Worm (Caenorhabditis elegans) whole organism, L1 larva: Measurements from ENCODE around the gene F21D9.1.
"Not testable (repeated sequence)": the region's sequence is repeated elsewhere in the genome, so short reads cannot be mapped to it uniquely, and the experiment has no call there.

Experiments
- ama-1 ChIP-seq: fragments of 150-350 bp; optimal IDR thresholded peaks from 2 replicates; lab custom pipeline; 2014
- nhr-12 ChIP-seq: sonication (generic microtip); optimal IDR thresholded peaks from 2 replicates; lab custom pipeline; 2017; ENCODE audit warnings: missing biosample characterization, missing genetic modification characterization
- nhr-237 ChIP-seq: fragments of 150-350 bp; optimal IDR thresholded peaks from 2 replicates; lab custom pipeline; 2014; ENCODE audit warnings: missing biosample characterization, missing genetic modification characterization
- rnt-1 ChIP-seq: sonication (generic microtip); optimal IDR thresholded peaks from 2 replicates; lab custom pipeline; 2016; ENCODE audit warnings: mild to moderate bottlenecking, missing genetic modification characterization, moderate library complexity, missing compliant biosample characterization
- zip-4 ChIP-seq: fragments of 200-800 bp; sonication (Bioruptor generic); optimal IDR thresholded peaks from 2 replicates; lab custom pipeline; 2018; ENCODE audit warnings: mild to moderate bottlenecking, missing genetic modification characterization, moderate library complexity, missing compliant biosample characterization

DNA sequence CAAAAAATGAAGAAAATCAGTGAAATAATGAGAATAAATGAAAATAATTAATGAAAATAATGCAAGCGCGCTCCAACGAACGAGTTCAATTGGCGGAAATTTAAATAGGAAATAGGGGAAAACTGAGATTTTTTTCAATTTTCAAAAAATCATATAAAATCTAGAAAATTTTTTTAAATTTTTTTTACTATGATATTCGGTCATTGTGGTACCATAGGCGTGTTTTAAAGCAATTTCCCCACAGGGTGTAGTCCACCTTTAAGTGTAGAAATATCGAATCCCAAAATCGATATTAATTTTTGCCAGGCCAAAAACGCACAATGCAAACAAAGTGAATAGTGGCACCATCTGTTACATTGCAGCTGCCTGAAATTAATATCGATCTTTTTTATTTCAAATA is at the start of gene F21D9.1:
- TF ChIP-seq ama-1; rnt-1 (tag; lab: Kevin White, UChicago); nhr-12 (tag; lab: Kevin White, UChicago); zip-4 (GFP tag; lab: Kevin White, UChicago); nhr-237: not testable (repeated sequence)
